Fruit fly (Drosophila melanogaster): ENCODE data around the gene CG33679.

Gene CG33679

dm6 chr2L:15058118-15058402 lies at the start of gene CG33679:
CG33679 (plus strand) TSS chr2L:15058303.
- TF ChIP-seq CTCF (optimal IDR thresholded peaks at IDR 0.05) (no peak), CG8478 (optimal IDR thresholded peaks at IDR 0.05) (no peak)

- TF ChIP-seq CG8478 (optimal IDR thresholded peaks at IDR 0.05), result no peak
- no peak for TF ChIP-seq CTCF (optimal IDR thresholded peaks at IDR 0.05)
These were observed 48.4 kb upstream of the CG33679 start, which contains the start of the genes THG and Rnmt for dm6 chr2L:15009703-15010102. THG (minus strand) TSS chr2L:15009724. Rnmt (plus strand) TSS chr2L:15009939.

dm6 chr2L:15011779-15012178 lies 46.3 kb upstream of the CG33679 start:
- TF ChIP-seq CG8478 (optimal IDR thresholded peaks at IDR 0.05), result no peak
- no peak for TF ChIP-seq CTCF (optimal IDR thresholded peaks at IDR 0.05)

- no peak for TF ChIP-seq CTCF (optimal IDR thresholded peaks at IDR 0.05)
- no peak for TF ChIP-seq CG8478 (optimal IDR thresholded peaks at IDR 0.05)
These were observed 44.6 kb upstream of the CG33679 start for dm6 chr2L:15013523-15013922.

dm6 chr2L:15016031-15016430 lies 42.1 kb upstream of the CG33679 start, which contains the start of gene GABA-B-R1:
GABA-B-R1 (plus strand) TSS chr2L:15016331.
- TF ChIP-seq CTCF (optimal IDR thresholded peaks at IDR 0.05), result no peak
- TF ChIP-seq CG8478 (optimal IDR thresholded peaks at IDR 0.05), result no peak

dm6 chr2L:15026582-15026981 lies 31.5 kb upstream of the CG33679 start, which contains the start of gene CG33310:
CG33310 (plus strand) TSS chr2L:15026882.
- no peak for TF ChIP-seq CG8478 (optimal IDR thresholded peaks at IDR 0.05)
- TF ChIP-seq CTCF (optimal IDR thresholded peaks at IDR 0.05), result no peak

- TF ChIP-seq CG8478 (optimal IDR thresholded peaks at IDR 0.05) (no peak), CTCF (optimal IDR thresholded peaks at IDR 0.05) (no peak)
These were observed 26.5 kb upstream of the CG33679 start, which contains the start of gene CG31832 for dm6 chr2L:15031650-15032049. CG31832 (minus strand) TSS chr2L:15031750.

- TF ChIP-seq CG8478 (optimal IDR thresholded peaks at IDR 0.05), result no peak
These were observed 22.7 kb upstream of the CG33679 start, which contains the start of gene yellow-c for dm6 chr2L:15035366-15035765. yellow-c (plus strand) TSS chr2L:15035394.

dm6 chr2L:15038339-15039308 lies 19.5 kb upstream of the CG33679 start, which contains the start of gene CIAPIN1:
CIAPIN1 (minus strand) TSS chr2L:15038861.
- no peak for TF ChIP-seq CG8478 (optimal IDR thresholded peaks at IDR 0.05)
- TF ChIP-seq CTCF (optimal IDR thresholded peaks at IDR 0.05), result no peak

- TF ChIP-seq CG8478 (optimal IDR thresholded peaks at IDR 0.05) (no peak), CTCF (optimal IDR thresholded peaks at IDR 0.05) (peak in 1 of 2 experiments; percentile 18)
These were observed 18.8 kb upstream of the CG33679 start for dm6 chr2L:15039309-15039772.

- TF ChIP-seq CG8478 (optimal IDR thresholded peaks at IDR 0.05), result no peak
These were observed 14.4 kb upstream of the CG33679 start for dm6 chr2L:15043718-15044117.

dm6 chr2L:15052805-15053388 lies 5.2 kb upstream of the CG33679 start:
- TF ChIP-seq CTCF (optimal IDR thresholded peaks at IDR 0.05), result no peak
- no peak for TF ChIP-seq CG8478 (optimal IDR thresholded peaks at IDR 0.05)

- no peak for TF ChIP-seq CTCF (optimal IDR thresholded peaks at IDR 0.05)
- no peak for TF ChIP-seq CG8478 (optimal IDR thresholded peaks at IDR 0.05)
These were observed 3.0 kb upstream of the CG33679 start for dm6 chr2L:15055105-15055504.

dm6 chr2L:15056359-15057220 lies 1.5 kb upstream of the CG33679 start:
- TF ChIP-seq CTCF (optimal IDR thresholded peaks at IDR 0.05) (no peak), CG8478 (optimal IDR thresholded peaks at IDR 0.05) (no peak)
